Worm (Caenorhabditis elegans) whole organism, L4 larva: Measurements from ENCODE around the gene clik-1.
A peak's percentile ranks its signal among the peaks of the same experiment; 100 is the strongest.

Experiments used
- F10B5.3 ChIP-seq: sonication (generic microtip); optimal IDR thresholded peaks from 2 replicates; lab custom pipeline; 2016; ENCODE audit warnings: mild to moderate bottlenecking, missing genetic modification characterization, missing compliant biosample characterization
- F26F4.8 ChIP-seq: fragments of 200-800 bp; sonication (Bioruptor generic); conservative IDR thresholded peaks from 2 replicates; pipeline ENCODE4 v1.3.6; 2022; ENCODE audit warnings: missing genetic modification characterization, missing compliant biosample characterization
- F49E8.2 ChIP-seq: sonication (generic microtip); optimal IDR thresholded peaks from 2 replicates; lab custom pipeline; 2016; ENCODE audit warnings: missing compliant biosample characterization, mild to moderate bottlenecking, missing genetic modification characterization, borderline replicate concordance
- R02D3.7 ChIP-seq: fragments of 150-350 bp; sonication (generic microtip); optimal IDR thresholded peaks from 3 replicates; lab custom pipeline; 2014; ENCODE audit warnings: missing biosample characterization, missing genetic modification characterization
- Y75B8A.6 ChIP-seq: fragments of 200-800 bp; sonication (Bioruptor generic); IDR thresholded peaks from 2 replicates; pipeline ENCODE4 v1.3.6; 2022; ENCODE audit warnings: missing genetic modification reagents, missing genetic modification characterization, missing compliant biosample characterization
- ZK337.2 ChIP-seq: fragments of 200-800 bp; sonication (Bioruptor generic); IDR thresholded peaks from 2 replicates; pipeline ENCODE4 v1.3.6; 2022; ENCODE audit warnings: missing genetic modification reagents, missing genetic modification characterization, missing compliant biosample characterization
- ZK546.5 ChIP-seq, 2 experiments: sonication (generic microtip); optimal IDR thresholded peaks; 2 replicates each; lab custom pipeline; 2017; ENCODE audit warnings: missing biosample characterization in 2 of 2, missing genetic modification characterization in 2 of 2
- aha-1 ChIP-seq: fragments of 150-350 bp; peaks from one replicate; lab custom pipeline; 2014; ENCODE audit warnings: missing biosample characterization, missing genetic modification characterization
- ceh-28 ChIP-seq: fragments of 150-350 bp; optimal IDR thresholded peaks from 2 replicates; lab custom pipeline; 2014; ENCODE audit warnings: missing biosample characterization, missing genetic modification reagents, missing genetic modification characterization
- daf-16 ChIP-seq, 3 experiments: sonication (generic microtip); optimal IDR thresholded peaks; 2 replicates each; lab custom pipeline; 2016 to 2017; ENCODE audit warnings: missing genetic modification characterization in 3 of 3, missing genetic modification reagents in 3 of 3, mild to moderate bottlenecking in 2 of 3, missing compliant biosample characterization in 2 of 3, missing biosample characterization in 1 of 3, moderate library complexity in 1 of 3
- daf-19 ChIP-seq: fragments of 200-800 bp; sonication (Bioruptor generic); conservative IDR thresholded peaks from 2 replicates; pipeline ENCODE4 v1.3.6; 2022; ENCODE audit warnings: missing genetic modification characterization, missing compliant biosample characterization
- daf-8 ChIP-seq: fragments of 200-800 bp; sonication (Bioruptor generic); IDR thresholded peaks from 2 replicates; pipeline ENCODE4 v1.3.6; 2022; ENCODE audit warnings: missing genetic modification characterization, missing compliant biosample characterization
- dmd-6 ChIP-seq: fragments of 200-800 bp; sonication (Bioruptor generic); IDR thresholded peaks from 2 replicates; pipeline ENCODE4 v1.3.6; 2022; ENCODE audit warnings: missing genetic modification reagents, missing genetic modification characterization, missing compliant biosample characterization
- dpl-1 ChIP-seq: fragments of 150-350 bp; optimal IDR thresholded peaks from 2 replicates; lab custom pipeline; 2014; ENCODE audit warnings: missing biosample characterization, missing genetic modification reagents, missing genetic modification characterization
- dve-1 ChIP-seq: sonication (generic microtip); optimal IDR thresholded peaks from 2 replicates; lab custom pipeline; 2017; ENCODE audit warnings: antibody characterized with exemption, mild to moderate bottlenecking, missing genetic modification characterization, missing compliant biosample characterization; ENCODE audit not compliant: insufficient read depth
- egl-43 ChIP-seq: fragments of 200-800 bp; sonication (Bioruptor generic); IDR thresholded peaks from 2 replicates; pipeline ENCODE4 v1.3.6; 2022; ENCODE audit warnings: missing genetic modification reagents, missing genetic modification characterization, missing compliant biosample characterization
- hlh-11 ChIP-seq: fragments of 200-800 bp; sonication (Bioruptor generic); optimal IDR thresholded peaks from 2 replicates; lab custom pipeline; 2018; ENCODE audit warnings: mild to moderate bottlenecking, missing genetic modification characterization, missing compliant biosample characterization
- jun-1 ChIP-seq: fragments of 150-350 bp; optimal IDR thresholded peaks from 2 replicates; lab custom pipeline; 2014; ENCODE audit warnings: missing biosample characterization, missing genetic modification reagents, missing genetic modification characterization
- lim-7 ChIP-seq: fragments of 200-800 bp; sonication (Bioruptor generic); IDR thresholded peaks from 2 replicates; pipeline ENCODE4 v1.3.6; 2022; ENCODE audit warnings: missing genetic modification characterization, missing compliant biosample characterization
- lin-13 ChIP-seq: fragments of 150-350 bp; optimal IDR thresholded peaks from 2 replicates; lab custom pipeline; 2014; ENCODE audit warnings: missing biosample characterization, missing genetic modification reagents, missing genetic modification characterization
- lin-15B ChIP-seq: fragments of 150-350 bp; sonication (generic microtip); optimal IDR thresholded peaks from 3 replicates; lab custom pipeline; 2014; ENCODE audit warnings: missing biosample characterization, missing genetic modification characterization
- lin-38 ChIP-seq: fragments of 200-800 bp; sonication (Bioruptor generic); IDR thresholded peaks from 2 replicates; pipeline ENCODE4 v1.3.6; 2022; ENCODE audit warnings: missing genetic modification reagents, missing genetic modification characterization, missing compliant biosample characterization
- lsy-2 ChIP-seq, 2 experiments: fragments of 150-350 bp in 1 of 2; sonication (generic microtip) in 1 of 2; optimal IDR thresholded peaks; 2 replicates each; lab custom pipeline; 2014 to 2017; ENCODE audit warnings: missing biosample characterization in 2 of 2, missing genetic modification characterization in 2 of 2
- madf-5 ChIP-seq, 2 experiments: fragments of 200-800 bp; sonication (Bioruptor generic); IDR thresholded peaks; 2 replicates each; pipeline ENCODE4 v1.3.6; 2022; ENCODE audit warnings: missing compliant biosample characterization in 2 of 2, missing genetic modification characterization in 2 of 2
- mdt-29 ChIP-seq: fragments of 200-800 bp; sonication (Bioruptor generic); IDR thresholded peaks from 2 replicates; pipeline ENCODE4 v1.3.6; 2022; ENCODE audit warnings: missing genetic modification reagents, missing genetic modification characterization, missing compliant biosample characterization
- mep-1 ChIP-seq: fragments of 150-350 bp; sonication (generic microtip); optimal IDR thresholded peaks from 3 replicates; lab custom pipeline; 2014; ENCODE audit warnings: missing biosample characterization, missing genetic modification characterization
- mxl-2 ChIP-seq: fragments of 200-800 bp; sonication (Bioruptor generic); conservative IDR thresholded peaks from 2 replicates; pipeline ENCODE4 v1.3.6; 2022; ENCODE audit warnings: missing genetic modification reagents, missing genetic modification characterization, missing compliant biosample characterization
- mxl-3 ChIP-seq: fragments of 200-800 bp; sonication (Bioruptor generic); optimal IDR thresholded peaks from 2 replicates; lab custom pipeline; 2018; ENCODE audit warnings: mild to moderate bottlenecking, missing genetic modification characterization, missing compliant biosample characterization
- nhr-10 ChIP-seq: fragments of 150-350 bp; optimal IDR thresholded peaks from 2 replicates; lab custom pipeline; 2014; ENCODE audit warnings: missing biosample characterization, missing genetic modification characterization
- nhr-11 ChIP-seq: fragments of 150-350 bp; optimal IDR thresholded peaks from 2 replicates; lab custom pipeline; 2014; ENCODE audit warnings: missing biosample characterization, missing genetic modification characterization
- nhr-237 ChIP-seq: sonication (generic microtip); optimal IDR thresholded peaks from 2 replicates; lab custom pipeline; 2017; ENCODE audit warnings: missing biosample characterization, missing genetic modification characterization
- nhr-28 ChIP-seq: fragments of 150-350 bp; optimal IDR thresholded peaks from 2 replicates; lab custom pipeline; 2014; ENCODE audit warnings: missing biosample characterization, missing genetic modification characterization
- nhr-77 ChIP-seq: fragments of 150-350 bp; optimal IDR thresholded peaks from 2 replicates; lab custom pipeline; 2014; ENCODE audit warnings: missing biosample characterization, missing genetic modification characterization
- php-3 ChIP-seq: fragments of 200-800 bp; sonication (Bioruptor generic); IDR thresholded peaks from 2 replicates; pipeline ENCODE4 v1.3.6; 2022; ENCODE audit warnings: missing genetic modification reagents, missing genetic modification characterization, missing compliant biosample characterization
- pqm-1 ChIP-seq: sonication (generic microtip); optimal IDR thresholded peaks from 2 replicates; lab custom pipeline; 2017; ENCODE audit warnings: missing biosample characterization, missing genetic modification characterization
- saeg-2 ChIP-seq: fragments of 200-800 bp; sonication (Bioruptor generic); IDR thresholded peaks from 2 replicates; pipeline ENCODE4 v1.3.6; 2022; ENCODE audit warnings: missing genetic modification reagents, missing genetic modification characterization, missing compliant biosample characterization
- sdz-12 ChIP-seq: fragments of 200-800 bp; sonication (Bioruptor generic); optimal IDR thresholded peaks from 2 replicates; lab custom pipeline; 2018; ENCODE audit warnings: mild to moderate bottlenecking, missing genetic modification characterization, missing compliant biosample characterization
- snpc-1.2 ChIP-seq: fragments of 200-800 bp; sonication (Bioruptor generic); IDR thresholded peaks from 2 replicates; pipeline ENCODE4 v1.3.6; 2022; ENCODE audit warnings: missing genetic modification reagents, missing genetic modification characterization, missing compliant biosample characterization
- spr-1 ChIP-seq: sonication (generic microtip); optimal IDR thresholded peaks from 2 replicates; lab custom pipeline; 2016; ENCODE audit warnings: mild to moderate bottlenecking, missing genetic modification characterization, missing compliant biosample characterization
- tra-1 ChIP-seq: fragments of 200-800 bp; sonication (Bioruptor generic); IDR thresholded peaks from 2 replicates; pipeline ENCODE4 v1.3.6; 2022; ENCODE audit warnings: missing genetic modification reagents, missing genetic modification characterization, missing compliant biosample characterization
- unc-39 ChIP-seq: sonication (generic microtip); optimal IDR thresholded peaks from 2 replicates; lab custom pipeline; 2017; ENCODE audit warnings: missing biosample characterization, missing genetic modification characterization
- unc-62 ChIP-seq, 3 experiments: fragments of 150-350 bp in 1 of 3; sonication (generic microtip); optimal IDR thresholded peaks in 2 of 3; peaks in 1 of 3; 1 replicate in 1 of 3; 2 replicates in 2 of 3; lab custom pipeline; 2014 to 2017; ENCODE audit warnings: missing biosample characterization in 3 of 3, missing genetic modification characterization in 3 of 3, missing genetic modification reagents in 3 of 3, missing genotype in 1 of 3
- zag-1 ChIP-seq: fragments of 150-350 bp; optimal IDR thresholded peaks from 2 replicates; lab custom pipeline; 2014; ENCODE audit warnings: missing biosample characterization, missing genetic modification characterization
- zip-2 ChIP-seq: fragments of 150-350 bp; optimal IDR thresholded peaks from 2 replicates; lab custom pipeline; 2014; ENCODE audit warnings: missing biosample characterization, missing genetic modification characterization

Gene clik-1

ce11 chrV:6768452-6768929 is at the start of gene clik-1, which contains the start of gene T25F10.1:
clik-1 (minus strand) TSS chrV:6768732.
T25F10.1 (plus strand) TSS chrV:6768502.
- TF ChIP-seq nhr-11 (tag; lab: Kevin White, UChicago) (peak; percentile 53), daf-16 (GFP tag; optimal IDR thresholded peaks at IDR 0.05; lab: Kevin White, UChicago) (peak in 1 of 2 experiments; percentile 81), daf-16 (tag; optimal IDR thresholded peaks at IDR 0.05; lab: Kevin White, UChicago) (no peak), zip-2 (tag; lab: Kevin White, UChicago) (no peak), hlh-11 (tag; lab: Kevin White, UChicago) (peak; percentile 42), mxl-3 (GFP tag; lab: Kevin White, UChicago) (peak; percentile 42), aha-1 (tag; lab: Kevin White, UChicago) (peak; percentile 40), lin-13 (no peak)

DNA sequence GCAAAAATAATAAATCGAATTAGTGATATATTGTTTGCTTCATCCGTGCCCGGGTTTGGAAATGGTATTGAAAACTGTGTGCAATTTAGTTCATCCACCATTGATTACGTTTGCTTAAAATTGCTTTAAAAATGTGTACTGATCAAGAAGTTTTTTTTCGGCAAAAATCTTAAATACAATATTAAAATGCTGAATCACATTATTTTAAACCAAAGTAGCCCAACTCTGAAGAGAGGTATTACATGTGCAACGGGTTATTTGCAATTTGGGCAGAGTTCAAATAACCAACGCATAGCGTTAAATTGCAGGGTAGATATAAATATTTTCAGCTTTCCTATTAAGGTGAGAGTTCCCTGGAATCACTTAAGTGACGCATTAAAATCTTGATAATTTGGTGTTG is 48.7 kb upstream of the clik-1 start, which contains the start of gene dmsr-14:
Gene dmsr-14 (minus strand): TSS at position 101 of the 400 bp plus-strand sequence.
- no peak for TF ChIP-seq dve-1 (tag; lab: Kevin White, UChicago)

DNA sequence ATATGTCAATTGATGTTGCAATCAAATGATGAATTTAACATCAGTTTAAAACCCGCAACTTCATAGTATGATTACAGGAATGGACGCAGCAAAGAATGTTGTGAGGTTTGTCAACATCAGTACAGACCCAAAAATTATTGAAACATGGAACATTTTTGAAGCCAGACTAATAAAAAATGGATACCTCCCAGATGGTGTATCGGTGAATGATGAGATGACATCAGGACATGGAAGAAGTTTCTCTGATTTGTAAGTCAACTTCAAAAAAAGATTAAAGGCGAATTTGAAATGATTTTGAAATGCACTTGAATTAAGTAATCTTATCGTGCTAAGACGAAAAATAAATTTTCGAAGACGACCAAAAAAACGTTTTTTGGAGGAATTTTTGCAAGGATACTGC is 45.3 kb upstream of the clik-1 start:
- TF ChIP-seq aha-1 (tag; lab: Kevin White, UChicago) = peak; percentile 65
- peak in 1 of 2 experiments; percentile 37 for TF ChIP-seq unc-62 (GFP tag; optimal IDR thresholded peaks at IDR 0.05 in 1 of 2; lab: Kevin White, UChicago)
- no peak for TF ChIP-seq unc-62 (tag; optimal IDR thresholded peaks at IDR 0.05; lab: Kevin White, UChicago)
- TF ChIP-seq R02D3.7 (tag; lab: Kevin White, UChicago) = no peak

DNA sequence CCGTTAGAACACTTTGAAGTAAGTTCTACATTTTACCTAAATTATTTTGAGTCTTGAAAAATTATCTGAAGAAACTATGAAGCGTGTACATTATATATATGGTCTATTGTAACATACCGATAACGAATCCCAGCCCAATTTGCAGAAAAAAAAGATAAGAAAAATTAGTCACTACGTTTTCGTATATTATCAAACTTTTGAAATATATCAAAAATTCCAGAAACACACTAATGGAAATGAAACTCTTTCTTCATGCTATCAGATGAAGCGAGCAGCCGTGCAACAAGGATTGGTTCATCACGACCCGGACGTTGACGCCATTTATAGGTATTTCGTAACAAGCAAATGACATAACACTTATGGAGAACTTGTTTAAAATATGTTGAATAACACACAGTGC is 43.3 kb upstream of the clik-1 start:
- TF ChIP-seq dpl-1 = no peak
- no peak for TF ChIP-seq daf-19 (GFP tag; lab: Robert Waterston, UW)
- no peak for TF ChIP-seq lin-15B (tag; lab: Kevin White, UChicago)
- no peak for TF ChIP-seq php-3
- no peak for TF ChIP-seq sdz-12
- TF ChIP-seq daf-8 (GFP tag; lab: Robert Waterston, UW) = no peak
- TF ChIP-seq dmd-6 (GFP tag; lab: Robert Waterston, UW) = peak; percentile 83
- no peak for TF ChIP-seq saeg-2 (GFP tag; lab: Robert Waterston, UW)
- peak in 1 of 2 experiments; percentile 40 for TF ChIP-seq unc-62 (GFP tag; optimal IDR thresholded peaks at IDR 0.05 in 1 of 2; lab: Kevin White, UChicago)
- no peak for TF ChIP-seq unc-62 (tag; optimal IDR thresholded peaks at IDR 0.05; lab: Kevin White, UChicago)
- no peak for TF ChIP-seq egl-43
- no peak for TF ChIP-seq lim-7
- TF ChIP-seq zag-1 (tag; lab: Kevin White, UChicago) = no peak
- TF ChIP-seq R02D3.7 (tag; lab: Kevin White, UChicago) = no peak
- TF ChIP-seq ceh-28 (tag; lab: Kevin White, UChicago) = no peak
- no peak for TF ChIP-seq mdt-29 (GFP tag; lab: Robert Waterston, UW)
- no peak for TF ChIP-seq tra-1 (GFP tag; lab: Robert Waterston, UW)
- TF ChIP-seq jun-1 (tag; lab: Kevin White, UChicago) = no peak
- no peak for TF ChIP-seq unc-39 (tag; lab: Kevin White, UChicago)
- no peak for TF ChIP-seq daf-16 (GFP tag; optimal IDR thresholded peaks at IDR 0.05; lab: Kevin White, UChicago)
- TF ChIP-seq daf-16 (tag; optimal IDR thresholded peaks at IDR 0.05; lab: Kevin White, UChicago) = peak; percentile 8
- no peak for TF ChIP-seq F26F4.8
- peak; percentile 61 for TF ChIP-seq nhr-28 (tag; lab: Kevin White, UChicago)
- no peak for TF ChIP-seq nhr-237 (tag; lab: Kevin White, UChicago)
- no peak for TF ChIP-seq ZK337.2 (GFP tag; lab: Robert Waterston, UW)
- no peak for TF ChIP-seq lin-38
- no peak for TF ChIP-seq lsy-2 (tag; optimal IDR thresholded peaks at IDR 0.05; lab: Kevin White, UChicago)
- no peak for TF ChIP-seq mep-1 (tag; lab: Kevin White, UChicago)
- no peak for TF ChIP-seq nhr-77 (tag; lab: Kevin White, UChicago)
- no peak for TF ChIP-seq snpc-1.2
- no peak for TF ChIP-seq Y75B8A.6 (GFP tag; lab: Robert Waterston, UW)
- TF ChIP-seq mxl-2 (GFP tag; lab: Robert Waterston, UW) = no peak
- no peak for TF ChIP-seq madf-5 (GFP tag; IDR thresholded peaks at IDR 0.05; lab: Robert Waterston, UW)
- peak; percentile 89 for TF ChIP-seq pqm-1 (tag; lab: Kevin White, UChicago)
- no peak for TF ChIP-seq F10B5.3 (tag; lab: Kevin White, UChicago)
- no peak for TF ChIP-seq F49E8.2
- no peak for TF ChIP-seq spr-1 (tag; lab: Kevin White, UChicago)
- TF ChIP-seq ZK546.5 (tag; optimal IDR thresholded peaks at IDR 0.05; lab: Kevin White, UChicago) = no peak
- TF ChIP-seq nhr-10 (tag; lab: Kevin White, UChicago) = no peak
